Worm (Caenorhabditis elegans) whole organism, midembryonic: ENCODE measurements around the gene aqp-4.

Experiments used
- T22C8.4 ChIP-seq: fragments of 200-800 bp; sonication (Bioruptor generic); IDR thresholded peaks from 2 replicates; pipeline ENCODE4 v1.3.6; 2022; ENCODE audit warnings: missing genetic modification characterization, missing compliant biosample characterization
- cog-1 ChIP-seq: sonication (generic microtip); optimal IDR thresholded peaks from 2 replicates; lab custom pipeline; 2016; ENCODE audit warnings: missing genetic modification characterization, missing compliant biosample characterization
- flt-1 ChIP-seq: fragments of 200-800 bp; sonication (Bioruptor generic); IDR thresholded peaks from 2 replicates; pipeline ENCODE4 v1.3.6; 2022; ENCODE audit warnings: missing genetic modification characterization, missing compliant biosample characterization
- klf-2 ChIP-seq: fragments of 200-800 bp; sonication (Bioruptor generic); conservative IDR thresholded peaks from 2 replicates; pipeline ENCODE4 v1.3.6; 2022; ENCODE audit warnings: missing genetic modification reagents, missing genetic modification characterization, missing compliant biosample characterization
- med-1 ChIP-seq: sonication (generic microtip); optimal IDR thresholded peaks from 2 replicates; lab custom pipeline; 2017; ENCODE audit warnings: missing genetic modification characterization, mild to moderate bottlenecking, missing compliant biosample characterization, antibody characterized with exemption, missing genetic modification reagents; ENCODE audit not compliant: insufficient read depth
- ref-1 ChIP-seq: fragments of 200-800 bp; sonication (Bioruptor generic); conservative IDR thresholded peaks from 2 replicates; pipeline ENCODE4 v1.3.6; 2022; ENCODE audit warnings: missing genetic modification reagents, missing genetic modification characterization, missing compliant biosample characterization
- tab-1 ChIP-seq: fragments of 200-800 bp; sonication (Bioruptor generic); IDR thresholded peaks from 2 replicates; pipeline ENCODE4 v1.3.6; 2022; ENCODE audit warnings: missing genetic modification characterization, missing compliant biosample characterization
- ztf-23 ChIP-seq: fragments of 200-800 bp; sonication (Bioruptor generic); IDR thresholded peaks from 2 replicates; pipeline ENCODE4 v1.3.6; 2022; ENCODE audit warnings: missing genetic modification reagents, missing genetic modification characterization, missing compliant biosample characterization
- ztf-29 ChIP-seq: fragments of 200-800 bp; sonication (Bioruptor generic); IDR thresholded peaks from 2 replicates; pipeline ENCODE4 v1.3.6; 2022; ENCODE audit warnings: missing genetic modification reagents, missing genetic modification characterization, missing compliant biosample characterization

The aqp-4 gene

ce11 chrV:9706592-9706991 is 30.8 kb upstream of the aqp-4 start:
- TF ChIP-seq ztf-23 (GFP tag; lab: Robert Waterston, UW) (no peak), med-1 (GFP tag; lab: Kevin White, UChicago) (no peak), klf-2 (GFP tag; lab: Robert Waterston, UW) (no peak), ref-1 (GFP tag; lab: Robert Waterston, UW) (no peak), tab-1 (GFP tag; lab: Robert Waterston, UW) (no peak), T22C8.4 (GFP tag; lab: Robert Waterston, UW) (no peak), ztf-29 (GFP tag; lab: Robert Waterston, UW) (no peak), flt-1 (GFP tag; lab: Robert Waterston, UW) (no peak), cog-1 (tag; lab: Kevin White, UChicago) (no peak)

- no peak for TF ChIP-seq ref-1 (GFP tag; lab: Robert Waterston, UW)
- no peak for TF ChIP-seq cog-1 (tag; lab: Kevin White, UChicago)
- TF ChIP-seq flt-1 (GFP tag; lab: Robert Waterston, UW), result no peak
- no peak for TF ChIP-seq T22C8.4 (GFP tag; lab: Robert Waterston, UW)
- TF ChIP-seq klf-2 (GFP tag; lab: Robert Waterston, UW), result no peak
- no peak for TF ChIP-seq med-1 (GFP tag; lab: Kevin White, UChicago)
Measured at ce11 chrV:9709747-9710146, 27.6 kb upstream of the aqp-4 start, which contains the start of gene tag-120. Gene tag-120 (minus strand): TSS chrV:9709814.

- TF ChIP-seq ref-1 (GFP tag; lab: Robert Waterston, UW) (no peak), tab-1 (GFP tag; lab: Robert Waterston, UW) (no peak), klf-2 (GFP tag; lab: Robert Waterston, UW) (no peak)
Measured at ce11 chrV:9711174-9711573, 26.2 kb upstream of the aqp-4 start.

ce11 chrV:9712418-9713173 is 24.8 kb upstream of the aqp-4 start:
- TF ChIP-seq T22C8.4 (GFP tag; lab: Robert Waterston, UW) (no peak), ztf-23 (GFP tag; lab: Robert Waterston, UW) (no peak), tab-1 (GFP tag; lab: Robert Waterston, UW) (no peak), med-1 (GFP tag; lab: Kevin White, UChicago) (no peak), flt-1 (GFP tag; lab: Robert Waterston, UW) (no peak), ref-1 (GFP tag; lab: Robert Waterston, UW) (no peak), cog-1 (tag; lab: Kevin White, UChicago) (no peak)

- no peak for TF ChIP-seq cog-1 (tag; lab: Kevin White, UChicago)
- TF ChIP-seq ztf-23 (GFP tag; lab: Robert Waterston, UW), result no peak
- TF ChIP-seq T22C8.4 (GFP tag; lab: Robert Waterston, UW), result no peak
- TF ChIP-seq ztf-29 (GFP tag; lab: Robert Waterston, UW), result no peak
- TF ChIP-seq med-1 (GFP tag; lab: Kevin White, UChicago), result no peak
- no peak for TF ChIP-seq tab-1 (GFP tag; lab: Robert Waterston, UW)
- TF ChIP-seq klf-2 (GFP tag; lab: Robert Waterston, UW), result no peak
- no peak for TF ChIP-seq flt-1 (GFP tag; lab: Robert Waterston, UW)
Measured at ce11 chrV:9713532-9713931, 23.8 kb upstream of the aqp-4 start, which contains the start of gene F40F9.10. Gene F40F9.10 (minus strand): TSS chrV:9713632.

- TF ChIP-seq med-1 (GFP tag; lab: Kevin White, UChicago) (no peak), flt-1 (GFP tag; lab: Robert Waterston, UW) (no peak), ztf-23 (GFP tag; lab: Robert Waterston, UW) (no peak), cog-1 (tag; lab: Kevin White, UChicago) (no peak), ztf-29 (GFP tag; lab: Robert Waterston, UW) (no peak), ref-1 (GFP tag; lab: Robert Waterston, UW) (no peak), tab-1 (GFP tag; lab: Robert Waterston, UW) (no peak)
Measured at ce11 chrV:9714909-9715308, 22.4 kb upstream of the aqp-4 start, which contains the start of gene F40F9.3. Gene F40F9.3 (plus strand): TSS chrV:9715209.

- no peak for TF ChIP-seq ref-1 (GFP tag; lab: Robert Waterston, UW)
- TF ChIP-seq cog-1 (tag; lab: Kevin White, UChicago), result no peak
- no peak for TF ChIP-seq T22C8.4 (GFP tag; lab: Robert Waterston, UW)
- no peak for TF ChIP-seq ztf-23 (GFP tag; lab: Robert Waterston, UW)
- no peak for TF ChIP-seq flt-1 (GFP tag; lab: Robert Waterston, UW)
- no peak for TF ChIP-seq ztf-29 (GFP tag; lab: Robert Waterston, UW)
- no peak for TF ChIP-seq tab-1 (GFP tag; lab: Robert Waterston, UW)
- TF ChIP-seq klf-2 (GFP tag; lab: Robert Waterston, UW), result no peak
- TF ChIP-seq med-1 (GFP tag; lab: Kevin White, UChicago), result no peak
Measured at ce11 chrV:9716397-9716796, 21.0 kb upstream of the aqp-4 start, which contains the start of gene str-188. Gene str-188 (plus strand): TSS chrV:9716697.

ce11 chrV:9724021-9724671 is 13.2 kb upstream of the aqp-4 start, which contains the start of gene slcr-46.3:
Gene slcr-46.3 (minus strand): TSS chrV:9724106.
- TF ChIP-seq cog-1 (tag; lab: Kevin White, UChicago) (no peak), ztf-29 (GFP tag; lab: Robert Waterston, UW) (no peak), klf-2 (GFP tag; lab: Robert Waterston, UW) (no peak), ref-1 (GFP tag; lab: Robert Waterston, UW) (no peak), flt-1 (GFP tag; lab: Robert Waterston, UW) (no peak; the same call in 1 of the 2 replicates), med-1 (GFP tag; lab: Kevin White, UChicago) (no peak)
